Worm (Caenorhabditis elegans) whole organism, L1 larva: Measurements from ENCODE around the gene srh-136.

Experiments used
- C04F5.9 ChIP-seq: sonication (generic microtip); optimal IDR thresholded peaks from 2 replicates; lab custom pipeline; 2016; ENCODE audit warnings: missing genetic modification characterization, missing compliant biosample characterization
- C34B4.2 ChIP-seq: sonication (generic microtip); optimal IDR thresholded peaks from 2 replicates; lab custom pipeline; 2017; ENCODE audit warnings: mild to moderate bottlenecking, missing genetic modification characterization, missing compliant biosample characterization
- Y116A8C.19 ChIP-seq: sonication (generic microtip); optimal IDR thresholded peaks from 2 replicates; lab custom pipeline; 2016; ENCODE audit warnings: missing compliant biosample characterization, missing genetic modification characterization, borderline replicate concordance
- aly-2 ChIP-seq: fragments of 150-350 bp; optimal IDR thresholded peaks from 2 replicates; lab custom pipeline; 2014; ENCODE audit warnings: missing biosample characterization, missing genetic modification characterization
- ceh-63 ChIP-seq: fragments of 200-800 bp; sonication (Bioruptor generic); optimal IDR thresholded peaks from 2 replicates; lab custom pipeline; 2018; ENCODE audit warnings: mild to moderate bottlenecking, missing genetic modification characterization, missing compliant biosample characterization
- ceh-82 ChIP-seq, 3 experiments: fragments of 150-350 bp in 1 of 3; sonication (generic microtip) in 2 of 3; optimal IDR thresholded peaks; 2 replicates each; lab custom pipeline; 2014 to 2017; ENCODE audit warnings: missing biosample characterization in 3 of 3, missing genetic modification characterization in 3 of 3
- ces-1 ChIP-seq: fragments of 150-350 bp; optimal IDR thresholded peaks from 2 replicates; lab custom pipeline; 2014; ENCODE audit warnings: missing biosample characterization, missing genetic modification reagents, missing genetic modification characterization
- dpl-1 ChIP-seq, 3 experiments: fragments of 150-350 bp in 2 of 3; sonication (generic microtip) in 1 of 3; optimal IDR thresholded peaks; 2 replicates each; lab custom pipeline; 2014 to 2017; ENCODE audit warnings: missing biosample characterization in 3 of 3, missing genetic modification characterization in 3 of 3, missing genetic modification reagents in 3 of 3
- efl-1 ChIP-seq, 4 experiments: fragments of 150-350 bp; optimal IDR thresholded peaks in 3 of 4; peaks in 1 of 4; 1 replicate in 1 of 4; 2 replicates in 3 of 4; lab custom pipeline; 2014; ENCODE audit warnings: missing biosample characterization in 2 of 4, missing genetic modification characterization in 2 of 4, missing genetic modification reagents in 2 of 4
- egl-13 ChIP-seq: sonication (generic microtip); optimal IDR thresholded peaks from 2 replicates; lab custom pipeline; 2016; ENCODE audit warnings: missing genotype, missing genetic modification reagents, missing genetic modification characterization, missing compliant biosample characterization
- fkh-4 ChIP-seq: sonication (generic microtip); optimal IDR thresholded peaks from 2 replicates; lab custom pipeline; 2016; ENCODE audit warnings: missing compliant biosample characterization, missing genetic modification characterization, borderline replicate concordance
- fos-1 ChIP-seq: fragments of 150-350 bp; optimal IDR thresholded peaks from 2 replicates; lab custom pipeline; 2014; ENCODE audit warnings: missing biosample characterization, missing genetic modification characterization
- grh-1 ChIP-seq: fragments of 200-800 bp; sonication (Bioruptor generic); IDR thresholded peaks from 2 replicates; pipeline ENCODE4 v1.3.6; 2022; ENCODE audit warnings: missing genetic modification reagents, missing genetic modification characterization, missing compliant biosample characterization
- hlh-17 ChIP-seq: fragments of 200-800 bp; sonication (Bioruptor generic); optimal IDR thresholded peaks from 2 replicates; lab custom pipeline; 2018; ENCODE audit warnings: missing genetic modification characterization, mild to moderate bottlenecking, missing compliant biosample characterization, moderate library complexity, borderline replicate concordance
- hlh-4 ChIP-seq: sonication (generic microtip); optimal IDR thresholded peaks from 2 replicates; lab custom pipeline; 2016; ENCODE audit warnings: mild to moderate bottlenecking, missing genetic modification characterization, missing compliant biosample characterization
- isw-1 ChIP-seq: fragments of 200-800 bp; sonication (Bioruptor generic); IDR thresholded peaks from 2 replicates; pipeline ENCODE4 v1.3.6; 2022; ENCODE audit warnings: missing genetic modification characterization, missing compliant biosample characterization
- lin-13 ChIP-seq: fragments of 150-350 bp; optimal IDR thresholded peaks from 2 replicates; lab custom pipeline; 2014; ENCODE audit warnings: missing biosample characterization, missing genetic modification reagents, missing genetic modification characterization
- lin-15B ChIP-seq: fragments of 150-350 bp; sonication (generic microtip); optimal IDR thresholded peaks from 3 replicates; lab custom pipeline; 2014; ENCODE audit warnings: missing biosample characterization, missing genetic modification characterization
- lin-35 ChIP-seq, 2 experiments: fragments of 150-350 bp; optimal IDR thresholded peaks; 2 replicates each; lab custom pipeline; 2014; ENCODE audit warnings: missing biosample characterization in 2 of 2, missing genetic modification characterization in 2 of 2, missing genetic modification reagents in 2 of 2
- lin-39 ChIP-seq: fragments of 150-350 bp; optimal IDR thresholded peaks from 2 replicates; lab custom pipeline; 2014; ENCODE audit warnings: missing biosample characterization, missing genetic modification reagents, missing genetic modification characterization
- lir-3 ChIP-seq: sonication (generic microtip); optimal IDR thresholded peaks from 2 replicates; lab custom pipeline; 2016; ENCODE audit warnings: mild to moderate bottlenecking, missing genetic modification characterization, moderate library complexity, missing compliant biosample characterization; ENCODE audit not compliant: poor library complexity
- lsy-2 ChIP-seq, 2 experiments: fragments of 150-350 bp; optimal IDR thresholded peaks; 2 replicates each; lab custom pipeline; 2014; ENCODE audit warnings: missing biosample characterization in 2 of 2, missing genetic modification characterization in 2 of 2
- mab-9 ChIP-seq: fragments of 200-800 bp; sonication (Bioruptor generic); IDR thresholded peaks from 2 replicates; pipeline ENCODE4 v1.3.6; 2022; ENCODE audit warnings: missing genetic modification reagents, missing genetic modification characterization, missing compliant biosample characterization
- mep-1 ChIP-seq: fragments of 150-350 bp; optimal IDR thresholded peaks from 2 replicates; lab custom pipeline; 2014; ENCODE audit warnings: missing biosample characterization, missing genetic modification characterization
- nhr-47 ChIP-seq: sonication (generic microtip); optimal IDR thresholded peaks from 2 replicates; lab custom pipeline; 2016; ENCODE audit warnings: mild to moderate bottlenecking, missing genetic modification characterization, moderate library complexity, missing compliant biosample characterization
- nhr-71 ChIP-seq: sonication (generic microtip); optimal IDR thresholded peaks from 2 replicates; lab custom pipeline; 2016; ENCODE audit warnings: mild to moderate bottlenecking, missing genetic modification characterization, moderate library complexity, missing compliant biosample characterization
- nhr-85 ChIP-seq: sonication (generic microtip); peaks from one replicate; lab custom pipeline; 2016; ENCODE audit warnings: missing genetic modification characterization, inconsistent platforms, missing compliant biosample characterization
- pax-3 ChIP-seq: fragments of 200-800 bp; sonication (Bioruptor generic); optimal IDR thresholded peaks from 2 replicates; lab custom pipeline; 2018; ENCODE audit warnings: mild to moderate bottlenecking, missing genetic modification characterization, moderate library complexity, missing compliant biosample characterization
- skn-1 ChIP-seq: fragments of 150-350 bp; optimal IDR thresholded peaks from 2 replicates; lab custom pipeline; 2014; ENCODE audit warnings: missing biosample characterization, missing genetic modification characterization
- snu-23 ChIP-seq: sonication (generic microtip); optimal IDR thresholded peaks from 2 replicates; lab custom pipeline; 2016; ENCODE audit warnings: missing genetic modification characterization, missing compliant biosample characterization
- tbx-2 ChIP-seq: sonication (generic microtip); optimal IDR thresholded peaks from 2 replicates; lab custom pipeline; 2016; ENCODE audit warnings: missing genetic modification characterization, missing compliant biosample characterization
- tlp-1 ChIP-seq: fragments of 150-350 bp; optimal IDR thresholded peaks from 2 replicates; lab custom pipeline; 2014; ENCODE audit warnings: missing biosample characterization, missing genetic modification characterization
- unc-30 ChIP-seq: sonication (generic microtip); optimal IDR thresholded peaks from 2 replicates; lab custom pipeline; 2017; ENCODE audit warnings: missing biosample characterization, missing genetic modification characterization
- unc-62 ChIP-seq: fragments of 150-350 bp; optimal IDR thresholded peaks from 2 replicates; lab custom pipeline; 2014; ENCODE audit warnings: missing biosample characterization, missing genetic modification reagents, missing genetic modification characterization
- unc-86 ChIP-seq: sonication (generic microtip); optimal IDR thresholded peaks from 2 replicates; lab custom pipeline; 2016; ENCODE audit warnings: missing genetic modification characterization, missing compliant biosample characterization
- xbp-1 ChIP-seq: sonication (generic microtip); optimal IDR thresholded peaks from 2 replicates; lab custom pipeline; 2016; ENCODE audit warnings: missing genetic modification characterization, missing compliant biosample characterization

The srh-136 gene

DNA sequence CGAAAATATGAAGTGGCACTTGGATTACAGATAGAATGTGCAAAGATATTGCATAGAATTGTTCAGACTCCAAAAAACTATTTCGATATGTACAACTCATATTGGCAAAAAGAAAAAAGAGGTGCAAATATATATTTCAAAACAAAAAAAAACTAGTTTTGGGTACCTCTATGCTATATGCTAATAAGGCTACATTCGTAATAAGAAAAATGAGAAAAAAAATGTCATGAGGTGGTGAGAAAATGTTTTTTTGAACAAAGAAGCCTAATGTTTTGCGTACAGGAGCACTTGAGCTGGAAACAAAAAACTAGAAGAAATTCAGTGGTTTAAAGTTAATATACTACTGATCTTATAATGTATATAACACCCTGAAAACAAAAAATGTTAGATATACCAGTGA, 36.5 kb downstream of the srh-136 start, which contains the start of gene srh-142:
TSS of gene srh-142 (minus strand) at position 101 of the 400 bp plus-strand sequence.
- TF ChIP-seq lir-3 (tag; lab: Kevin White, UChicago) (no peak), aly-2 (tag; lab: Kevin White, UChicago) (no peak), xbp-1 (tag; lab: Kevin White, UChicago) (no peak), efl-1 (optimal IDR thresholded peaks at IDR 0.05; lab: Kevin White, UChicago) (no peak), efl-1 (GFP tag; optimal IDR thresholded peaks at IDR 0.05 in 1 of 2; lab: Kevin White, UChicago) (no peak), Y116A8C.19 (tag; lab: Kevin White, UChicago) (no peak), nhr-47 (tag; lab: Kevin White, UChicago) (no peak), mep-1 (tag; lab: Kevin White, UChicago) (no peak), C34B4.2 (tag; lab: Kevin White, UChicago) (no peak), skn-1 (tag; lab: Kevin White, UChicago) (no peak), lin-15B (tag; lab: Kevin White, UChicago) (no peak), lin-35 (GFP tag; optimal IDR thresholded peaks at IDR 0.05; lab: Kevin White, UChicago) (no peak), lin-13 (GFP tag; lab: Kevin White, UChicago) (no peak), unc-30 (tag; lab: Kevin White, UChicago) (no peak), C04F5.9 (tag; lab: Kevin White, UChicago) (no peak), tlp-1 (tag; lab: Kevin White, UChicago) (no peak), fkh-4 (tag; lab: Kevin White, UChicago) (no peak)

DNA sequence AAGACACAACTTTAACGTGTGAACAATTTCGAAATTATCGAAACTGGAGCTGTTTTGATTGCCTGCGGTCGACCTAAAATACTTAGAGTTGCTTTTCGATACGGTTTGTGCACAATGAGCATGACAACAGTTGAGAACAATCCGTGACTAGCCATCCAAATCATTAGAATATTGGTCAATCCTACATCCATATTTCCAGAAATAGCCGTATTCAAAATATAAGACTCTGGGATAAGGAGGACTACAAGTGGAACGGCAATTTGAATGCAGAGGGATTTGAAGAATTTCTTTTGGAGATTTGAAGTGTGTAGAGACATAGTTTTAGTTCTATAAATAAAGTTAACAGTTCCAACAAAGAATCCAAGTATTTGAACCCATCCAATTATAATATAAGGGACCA, 38.0 kb downstream of the srh-136 start:
- no peak for TF ChIP-seq nhr-71 (tag; lab: Kevin White, UChicago)
- TF ChIP-seq lin-13 (GFP tag; lab: Kevin White, UChicago): no peak
- TF ChIP-seq skn-1 (tag; lab: Kevin White, UChicago): no peak
- TF ChIP-seq lsy-2 (tag; optimal IDR thresholded peaks at IDR 0.05; lab: Kevin White, UChicago): no peak
- TF ChIP-seq dpl-1 (GFP tag; optimal IDR thresholded peaks at IDR 0.05; lab: Kevin White, UChicago): no peak
- no peak for TF ChIP-seq pax-3 (tag; lab: Kevin White, UChicago)
- TF ChIP-seq ceh-82 (tag; optimal IDR thresholded peaks at IDR 0.05; lab: Kevin White, UChicago): no peak
- no peak for TF ChIP-seq fos-1 (tag; lab: Kevin White, UChicago)
- TF ChIP-seq unc-62 (GFP tag; lab: Kevin White, UChicago): no peak
- no peak for TF ChIP-seq xbp-1 (tag; lab: Kevin White, UChicago)
- TF ChIP-seq snu-23: no peak
- TF ChIP-seq C34B4.2 (tag; lab: Kevin White, UChicago): no peak
- no peak for TF ChIP-seq lin-39
- no peak for TF ChIP-seq ces-1 (GFP tag; lab: Kevin White, UChicago)
- TF ChIP-seq unc-86 (tag; lab: Kevin White, UChicago): no peak
- TF ChIP-seq hlh-17 (GFP tag; lab: Kevin White, UChicago): no peak

DNA sequence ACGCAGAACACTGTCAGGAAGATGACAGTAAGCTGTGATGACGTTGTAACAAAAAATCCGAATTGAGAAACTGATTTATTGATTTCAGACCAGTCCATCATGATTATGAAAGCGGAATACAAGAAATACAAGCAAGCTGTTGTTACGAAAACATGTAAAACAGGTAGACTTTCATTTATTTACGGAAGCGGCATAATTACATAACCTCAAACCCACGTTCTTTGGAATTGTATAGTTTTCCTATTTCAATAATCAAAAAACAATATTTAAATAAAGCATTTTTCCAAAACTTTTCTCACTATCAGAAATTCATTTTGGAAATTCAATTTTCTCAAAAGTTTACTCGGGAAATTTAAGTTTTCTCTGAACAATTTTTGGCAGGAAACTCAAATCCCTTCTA, 38.7 kb downstream of the srh-136 start, which contains the start of gene str-15:
TSS of gene str-15 (minus strand) at position 101 of the 400 bp plus-strand sequence.
- TF ChIP-seq hlh-4: no peak
- no peak for TF ChIP-seq lin-15B (tag; lab: Kevin White, UChicago)
- TF ChIP-seq egl-13 (tag; lab: Kevin White, UChicago): no peak
- no peak for TF ChIP-seq ceh-63 (GFP tag; lab: Kevin White, UChicago)
- TF ChIP-seq hlh-17 (GFP tag; lab: Kevin White, UChicago): no peak
- no peak for TF ChIP-seq tbx-2 (tag; lab: Kevin White, UChicago)
- TF ChIP-seq grh-1 (GFP tag; lab: Robert Waterston, UW): no peak
- no peak for TF ChIP-seq nhr-47 (tag; lab: Kevin White, UChicago)
- TF ChIP-seq ceh-82 (tag; optimal IDR thresholded peaks at IDR 0.05; lab: Kevin White, UChicago): no peak
- no peak for TF ChIP-seq mab-9 (GFP tag; lab: Robert Waterston, UW)
- no peak for TF ChIP-seq isw-1 (GFP tag; lab: Robert Waterston, UW)
- no peak for TF ChIP-seq nhr-85
